Fruit fly (Drosophila melanogaster): ENCODE results near the gene Pde1c.

DNA sequence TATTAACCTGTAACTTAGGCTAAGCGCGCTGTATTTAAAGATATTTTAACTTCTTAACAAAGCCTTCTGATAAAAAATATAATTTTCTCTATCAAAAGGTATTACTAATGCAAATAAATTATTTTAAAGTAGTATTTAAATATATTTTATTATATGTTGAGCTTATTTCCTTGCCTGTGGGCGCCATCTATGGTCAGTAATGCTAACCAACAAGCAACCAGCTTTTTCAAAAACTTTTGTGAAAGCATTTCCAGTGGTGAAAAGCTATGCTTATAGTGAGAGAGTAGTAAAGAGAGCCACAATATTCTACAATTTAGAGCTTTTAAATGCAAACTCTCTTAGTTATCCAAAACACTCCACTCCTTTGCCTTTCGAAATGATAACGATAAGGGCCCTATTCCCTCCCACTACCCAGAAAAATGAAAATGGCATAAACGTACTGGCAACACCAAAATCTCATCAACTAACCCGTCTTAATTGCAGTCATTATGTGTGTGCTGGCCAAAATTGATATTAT is 49.5 kb downstream of the Pde1c start:
- TF ChIP-seq Sox14 (GFP tag; optimal IDR thresholded peaks at IDR 0.05) (no peak), Ets96B (tag; optimal IDR thresholded peaks at IDR 0.05) (no peak), CG16779 (tag; optimal IDR thresholded peaks at IDR 0.05) (no peak), CG7368 (GFP tag; optimal IDR thresholded peaks at IDR 0.05) (no peak), cyc (GFP tag; optimal IDR thresholded peaks at IDR 0.05) (no peak), Hr38 (GFP tag; optimal IDR thresholded peaks at IDR 0.05) (no peak)

Data from whole organism, prepupa.